Fruit fly (Drosophila melanogaster) Kc167 (cell line): ENCODE measurements around the gene Pex5.

Source experiments
- insv ChIP-seq: fragments of >200 bp; optimal IDR thresholded peaks from 3 replicates; lab custom pipeline; 2018; ENCODE audit warnings: missing external identifiers
- psq ChIP-seq: fragments of >200 bp; optimal IDR thresholded peaks from 2 replicates; lab custom pipeline; 2017; ENCODE audit warnings: missing external identifiers
- ttk ChIP-seq: sonication (Bioruptor generic); optimal IDR thresholded peaks from 2 replicates; lab custom pipeline; 2017; ENCODE audit warnings: missing external identifiers

DNA sequence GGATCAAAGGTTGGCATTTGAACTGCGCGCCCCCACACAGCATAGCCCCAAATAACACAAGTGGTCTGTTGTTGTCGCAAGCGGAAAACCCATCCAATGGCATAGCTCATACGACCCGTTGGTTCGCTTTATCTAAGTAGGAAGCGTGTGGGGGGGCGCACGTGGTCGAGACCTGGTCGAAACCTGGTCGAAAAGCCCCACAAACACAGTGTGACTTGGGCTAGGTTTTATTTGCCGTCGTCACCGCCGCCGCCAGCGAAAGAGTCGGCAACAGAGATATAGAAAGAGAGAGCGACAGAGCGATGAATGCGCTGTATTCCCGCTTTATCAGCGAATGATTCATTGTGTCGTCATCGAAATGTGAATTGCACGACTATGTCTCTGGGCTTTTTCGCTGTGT is 26.0 kb downstream of the Pex5 start:
- TF ChIP-seq insv (lab: Kevin White, UChicago) (no peak), ttk (lab: Kevin White, UChicago) (no peak), psq (lab: Kevin White, UChicago) (no peak)
